Worm (Caenorhabditis elegans): ENCODE results near the gene ugt-29.

ugt-29 gene

ce11 chrV:731330-731729 is 31.9 kb upstream of the ugt-29 start (continued):
- TF ChIP-seq snpc-4 (tag; optimal IDR thresholded peaks at IDR 0.05) (peak; percentile 20), pag-3 (tag; optimal IDR thresholded peaks at IDR 0.05; ENCODE audit: borderline replicate concordance, insufficient read depth) (no peak), hpl-2 (GFP tag; optimal IDR thresholded peaks at IDR 0.05) (no peak), ces-1 (GFP tag; optimal IDR thresholded peaks at IDR 0.05) (no peak), efl-3 (GFP tag; optimal IDR thresholded peaks at IDR 0.05) (no peak), Y116A8C.19 (tag; optimal IDR thresholded peaks at IDR 0.05; ENCODE audit: borderline replicate concordance) (peak; percentile 11), nhr-84 (tag; optimal IDR thresholded peaks at IDR 0.05) (no peak), alr-1 (tag; optimal IDR thresholded peaks at IDR 0.05; ENCODE audit: borderline replicate concordance) (no peak), elt-2 (tag; optimal IDR thresholded peaks at IDR 0.05) (peak; percentile 99), efl-1 (optimal IDR thresholded peaks at IDR 0.05) (peak; percentile 58 to 67), efl-1 (GFP tag; optimal IDR thresholded peaks at IDR 0.05 in 1 of 2) (peak; percentile 15 to 96), nhr-47 (tag; optimal IDR thresholded peaks at IDR 0.05) (peak; percentile 89), hlh-17 (GFP tag; optimal IDR thresholded peaks at IDR 0.05; ENCODE audit: borderline replicate concordance) (no peak), nhr-20 (tag; optimal IDR thresholded peaks at IDR 0.05) (peak; percentile 99), skn-1 (tag; optimal IDR thresholded peaks at IDR 0.05) (peak; percentile 79), ceh-88 (GFP tag; IDR thresholded peaks at IDR 0.05) (peak; percentile 75), xbp-1 (tag; optimal IDR thresholded peaks at IDR 0.05) (peak; percentile 84), ama-1 (optimal IDR thresholded peaks at IDR 0.05) (peak; percentile 72), tbx-2 (tag; optimal IDR thresholded peaks at IDR 0.05) (peak; percentile 96), unc-86 (tag; optimal IDR thresholded peaks at IDR 0.05) (no peak), zag-1 (tag; optimal IDR thresholded peaks at IDR 0.05) (no peak), blmp-1 (tag; optimal IDR thresholded peaks at IDR 0.05) (peak; percentile 13), nhr-77 (tag; optimal IDR thresholded peaks at IDR 0.05) (peak; percentile 83), aly-2 (tag; optimal IDR thresholded peaks at IDR 0.05) (peak; percentile 30), zip-4 (GFP tag; optimal IDR thresholded peaks at IDR 0.05) (peak; percentile 52), C16A3.4 (tag; optimal IDR thresholded peaks at IDR 0.05) (peak; percentile 86), ceh-63 (GFP tag; optimal IDR thresholded peaks at IDR 0.05) (no peak), lin-39 (tag; optimal IDR thresholded peaks at IDR 0.05) (peak; percentile 83), ceh-90 (tag; optimal IDR thresholded peaks at IDR 0.05) (no peak), ceh-8 (GFP tag; optimal IDR thresholded peaks at IDR 0.05) (no peak), fos-1 (tag; optimal IDR thresholded peaks at IDR 0.05) (peak; percentile 18), unc-30 (tag; optimal IDR thresholded peaks at IDR 0.05) (no peak), nhr-90 (tag; optimal IDR thresholded peaks at IDR 0.05; ENCODE audit: poor library complexity) (peak; percentile 94), sox-4 (tag; optimal IDR thresholded peaks at IDR 0.05) (peak; percentile 59), unc-130 (tag; optimal IDR thresholded peaks at IDR 0.05) (peak; percentile 87), nhr-12 (tag; optimal IDR thresholded peaks at IDR 0.05) (no peak), dsc-1 (tag; optimal IDR thresholded peaks at IDR 0.05) (peak; percentile 34), nhr-71 (tag; optimal IDR thresholded peaks at IDR 0.05) (peak; percentile 100), swsn-7 (tag; optimal IDR thresholded peaks at IDR 0.05) (peak; percentile 89), lir-3 (tag; optimal IDR thresholded peaks at IDR 0.05; ENCODE audit: poor library complexity) (peak; percentile 86), irx-1 (tag; optimal IDR thresholded peaks at IDR 0.05) (peak; percentile 77), sptf-1 (tag; optimal IDR thresholded peaks at IDR 0.05) (no peak), mep-1 (tag; optimal IDR thresholded peaks at IDR 0.05) (peak; percentile 71), ztf-4 (tag; optimal IDR thresholded peaks at IDR 0.05) (peak; percentile 90), unc-62 (GFP tag; optimal IDR thresholded peaks at IDR 0.05) (no peak), vab-15 (tag; optimal IDR thresholded peaks at IDR 0.05) (peak; percentile 75), ztf-11 (tag; optimal IDR thresholded peaks at IDR 0.05) (peak in 1 of 2 experiments; percentile 86), sup-37 (GFP tag; optimal IDR thresholded peaks at IDR 0.05) (peak; percentile 94), grh-1 (GFP tag; IDR thresholded peaks at IDR 0.05) (peak; percentile 84), mab-9 (GFP tag; IDR thresholded peaks at IDR 0.05) (peak; percentile 71), lin-14 (GFP tag; optimal IDR thresholded peaks at IDR 0.05) (peak; percentile 100), ets-5 (GFP tag; IDR thresholded peaks at IDR 0.05) (no peak), aha-1 (tag; optimal IDR thresholded peaks at IDR 0.05) (no peak), pqm-1 (tag; optimal IDR thresholded peaks at IDR 0.05) (peak; percentile 48)

Data from whole organism, L1 larva.